Worm (Caenorhabditis elegans): ENCODE data around the gene sra-37.

sra-37 gene

ce11 chrX:13885131-13885530, 8.0 kb downstream of the sra-37 start:
- TF ChIP-seq lin-39 (tag; optimal IDR thresholded peaks at IDR 0.05) (no peak), php-3 (GFP tag; IDR thresholded peaks at IDR 0.05) (no peak), ces-1 (GFP tag; optimal IDR thresholded peaks at IDR 0.05) (no peak), nhr-77 (tag; optimal IDR thresholded peaks at IDR 0.05) (peak; percentile 15), lin-1 (GFP tag; IDR thresholded peaks at IDR 0.05) (no peak), F26F4.8 (GFP tag; conservative IDR thresholded peaks at IDR 0.05) (no peak), nhr-6 (tag; optimal IDR thresholded peaks at IDR 0.05) (peak; percentile 87), ceh-32 (tag; optimal IDR thresholded peaks at IDR 0.05; ENCODE audit: poor library complexity) (no peak), lin-13 (GFP tag; optimal IDR thresholded peaks at IDR 0.05) (no peak), zip-11 (GFP tag; IDR thresholded peaks at IDR 0.05) (no peak), zag-1 (tag; optimal IDR thresholded peaks at IDR 0.05) (no peak), daf-16 (GFP tag; optimal IDR thresholded peaks at IDR 0.05) (no peak), daf-16 (tag; optimal IDR thresholded peaks at IDR 0.05) (peak; percentile 88), aha-1 (tag) (no peak), ceh-44 (GFP tag; IDR thresholded peaks at IDR 0.05) (no peak), madf-5 (GFP tag; IDR thresholded peaks at IDR 0.05) (no peak), dmd-9 (GFP tag; IDR thresholded peaks at IDR 0.05) (no peak), spr-1 (tag; optimal IDR thresholded peaks at IDR 0.05) (no peak), snpc-4 (tag; optimal IDR thresholded peaks at IDR 0.05) (no peak), lim-7 (GFP tag; IDR thresholded peaks at IDR 0.05) (no peak), mdl-1 (tag; optimal IDR thresholded peaks at IDR 0.05) (no peak), T20F7.1 (GFP tag; optimal IDR thresholded peaks at IDR 0.05) (no peak), ceh-82 (tag; optimal IDR thresholded peaks at IDR 0.05) (no peak), nhr-11 (tag; optimal IDR thresholded peaks at IDR 0.05) (no peak), arid-1 (GFP tag; conservative IDR thresholded peaks at IDR 0.05) (no peak), attf-4 (tag; optimal IDR thresholded peaks at IDR 0.05) (no peak), Y105C5A.15 (GFP tag; IDR thresholded peaks at IDR 0.05) (no peak), daf-12 (tag; optimal IDR thresholded peaks at IDR 0.05) (no peak), nhr-28 (tag; optimal IDR thresholded peaks at IDR 0.05) (peak; percentile 95), skn-1 (tag; optimal IDR thresholded peaks at IDR 0.05) (no peak), rbr-2 (tag; optimal IDR thresholded peaks at IDR 0.05) (no peak), Y75B8A.6 (GFP tag; IDR thresholded peaks at IDR 0.05) (no peak), Y48G9A.11 (GFP tag; IDR thresholded peaks at IDR 0.05) (no peak), lin-29 (GFP tag; IDR thresholded peaks at IDR 0.05) (no peak), F37D6.2 (tag; optimal IDR thresholded peaks at IDR 0.05) (no peak), unc-62 (GFP tag; optimal IDR thresholded peaks at IDR 0.05 in 1 of 2) (peak in 1 of 2 experiments; percentile 34), unc-62 (tag; optimal IDR thresholded peaks at IDR 0.05) (no peak), hif-1 (tag; optimal IDR thresholded peaks at IDR 0.05) (no peak), ctbp-1 (GFP tag; IDR thresholded peaks at IDR 0.05) (no peak), aly-2 (tag; optimal IDR thresholded peaks at IDR 0.05) (no peak), mxl-2 (GFP tag; conservative IDR thresholded peaks at IDR 0.05) (no peak), duxl-1 (tag; optimal IDR thresholded peaks at IDR 0.05; ENCODE audit: poor library complexity) (no peak), dmd-8 (GFP tag; IDR thresholded peaks at IDR 0.05) (no peak), pha-4 (GFP tag; IDR thresholded peaks at IDR 0.05) (no peak), pha-4 (tag; optimal IDR thresholded peaks at IDR 0.05) (peak; percentile 1), nhr-25 (tag; optimal IDR thresholded peaks at IDR 0.05; ENCODE audit: borderline replicate concordance, insufficient read depth) (no peak), ztf-11 (tag; optimal IDR thresholded peaks at IDR 0.05) (no peak), nhr-102 (tag; optimal IDR thresholded peaks at IDR 0.05) (no peak), daf-8 (GFP tag; IDR thresholded peaks at IDR 0.05) (no peak), gei-8 (GFP tag; optimal IDR thresholded peaks at IDR 0.05) (no peak), sdz-12 (GFP tag; optimal IDR thresholded peaks at IDR 0.05) (no peak), fos-1 (tag; optimal IDR thresholded peaks at IDR 0.05) (no peak), lin-15B (tag; optimal IDR thresholded peaks at IDR 0.05) (no peak), snpc-1.2 (GFP tag; IDR thresholded peaks at IDR 0.05) (no peak)
